Worm (Caenorhabditis elegans): ENCODE measurements around the gene aex-2.

The aex-2 gene

DNA sequence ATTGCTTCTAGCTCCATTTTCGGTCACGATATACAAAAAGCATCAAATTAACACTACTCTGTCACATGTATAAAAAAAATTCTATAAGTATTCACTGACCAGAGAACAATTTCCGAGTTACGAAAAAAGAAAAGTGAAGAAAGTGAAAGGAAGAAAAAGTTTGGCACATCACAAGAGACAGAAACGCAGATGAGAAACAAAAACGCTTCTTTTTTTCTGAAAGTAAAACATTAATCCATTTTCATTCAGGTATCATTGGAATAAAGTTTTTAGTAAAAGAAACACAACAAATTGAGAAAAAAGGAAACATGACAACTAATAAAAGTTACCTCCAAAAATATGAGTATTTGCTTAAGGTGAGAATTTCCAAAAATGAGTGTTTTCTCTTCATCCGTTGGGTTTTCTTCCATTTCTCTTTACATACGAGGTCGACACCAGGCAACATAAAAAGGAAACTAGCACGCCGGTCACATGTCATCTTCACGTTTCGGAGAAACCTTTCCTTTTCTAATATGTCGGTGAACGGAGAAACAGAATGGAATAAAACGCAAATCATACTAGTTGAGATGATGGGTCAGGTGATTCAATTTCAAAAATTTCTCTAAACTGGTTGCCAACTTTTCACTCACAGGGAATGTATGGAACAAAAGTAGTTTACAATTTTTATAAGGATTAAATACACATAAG is 10.0 kb downstream of the aex-2 start:
- TF ChIP-seq lin-26 (GFP tag; IDR thresholded peaks at IDR 0.05): no peak
- peak; percentile 39 for TF ChIP-seq lin-40 (tag; optimal IDR thresholded peaks at IDR 0.05)
- peak; percentile 65 for TF ChIP-seq somi-1 (GFP tag; optimal IDR thresholded peaks at IDR 0.05)

DNA sequence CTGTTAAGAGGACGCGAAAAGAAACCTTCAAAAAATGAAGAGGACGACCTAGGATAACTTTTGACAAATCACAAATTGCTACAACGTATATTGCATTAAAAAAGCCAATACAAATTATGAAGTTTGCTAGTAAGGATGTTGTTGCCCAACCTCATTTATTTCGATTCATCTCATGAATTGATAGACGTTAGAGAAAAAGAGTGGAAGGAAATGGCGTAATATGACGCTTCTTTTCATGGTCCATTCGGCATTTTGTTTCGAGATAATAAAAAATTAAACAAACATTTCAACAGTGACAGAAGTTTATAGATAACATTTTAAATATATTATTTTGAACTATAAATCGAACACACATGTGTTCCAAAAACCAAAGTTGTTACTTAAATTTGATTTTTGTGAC is 12.0 kb downstream of the aex-2 start:
- TF ChIP-seq nfyb-1 (GFP tag; IDR thresholded peaks at IDR 0.05) (no peak), F57A8.1 (GFP tag; optimal IDR thresholded peaks at IDR 0.05) (no peak), akir-1 (GFP tag; optimal IDR thresholded peaks at IDR 0.05) (no peak), gei-17 (GFP tag; optimal IDR thresholded peaks at IDR 0.05) (no peak), madf-8 (GFP tag; conservative IDR thresholded peaks at IDR 0.05) (no peak), mel-28 (tag; optimal IDR thresholded peaks at IDR 0.05; ENCODE audit: borderline replicate concordance) (no peak), K11D2.4 (GFP tag; IDR thresholded peaks at IDR 0.05) (no peak), F37B4.10 (GFP tag; IDR thresholded peaks at IDR 0.05) (no peak), D2030.7 (GFP tag; IDR thresholded peaks at IDR 0.05) (no peak), lag-1 (GFP tag; IDR thresholded peaks at IDR 0.05) (no peak)

- TF ChIP-seq atf-7 (tag; optimal IDR thresholded peaks at IDR 0.05): peak; percentile 46
- no peak for TF ChIP-seq dpff-1 (tag; optimal IDR thresholded peaks at IDR 0.05)
- no peak for TF ChIP-seq attf-5 (GFP tag; optimal IDR thresholded peaks at IDR 0.05)
- no peak for TF ChIP-seq ceh-91 (GFP tag; IDR thresholded peaks at IDR 0.05)
- peak; percentile 47 for TF ChIP-seq nhr-80 (tag; optimal IDR thresholded peaks at IDR 0.05)
- TF ChIP-seq sea-2 (GFP tag; IDR thresholded peaks at IDR 0.05): no peak
- TF ChIP-seq somi-1 (GFP tag; optimal IDR thresholded peaks at IDR 0.05): no peak
- TF ChIP-seq madf-6 (GFP tag; IDR thresholded peaks at IDR 0.05): no peak
- no peak for TF ChIP-seq athp-1 (tag; optimal IDR thresholded peaks at IDR 0.05)
- TF ChIP-seq efl-1 (GFP tag; optimal IDR thresholded peaks at IDR 0.05): no peak
- TF ChIP-seq C06A6.2 (GFP tag; conservative IDR thresholded peaks at IDR 0.05): no peak
- TF ChIP-seq F49E8.2 (tag; optimal IDR thresholded peaks at IDR 0.05; ENCODE audit: insufficient read depth): no peak
- TF ChIP-seq F37B4.10 (GFP tag; IDR thresholded peaks at IDR 0.05): 0 out of 2 replicates have a peak, but pooled peaks have one; percentile 35
- TF ChIP-seq ekl-4 (GFP tag; IDR thresholded peaks at IDR 0.05): no peak
- no peak for TF ChIP-seq ama-1 (optimal IDR thresholded peaks at IDR 0.05)
- TF ChIP-seq ama-1 (GFP tag; optimal IDR thresholded peaks at IDR 0.05): no peak
- no peak for TF ChIP-seq mxl-1 (tag; optimal IDR thresholded peaks at IDR 0.05)
- TF ChIP-seq cebp-1 (GFP tag; IDR thresholded peaks at IDR 0.05): no peak
- TF ChIP-seq cebp-1 (tag; optimal IDR thresholded peaks at IDR 0.05): peak; percentile 20
- no peak for TF ChIP-seq dox-1 (GFP tag; IDR thresholded peaks at IDR 0.05)
- no peak for TF ChIP-seq unc-130 (GFP tag; optimal IDR thresholded peaks at IDR 0.05)
- no peak for TF ChIP-seq lin-35 (GFP tag; optimal IDR thresholded peaks at IDR 0.05)
Observed at ce11 chrX:9638825-9639474, 14.0 kb downstream of the aex-2 start.

DNA sequence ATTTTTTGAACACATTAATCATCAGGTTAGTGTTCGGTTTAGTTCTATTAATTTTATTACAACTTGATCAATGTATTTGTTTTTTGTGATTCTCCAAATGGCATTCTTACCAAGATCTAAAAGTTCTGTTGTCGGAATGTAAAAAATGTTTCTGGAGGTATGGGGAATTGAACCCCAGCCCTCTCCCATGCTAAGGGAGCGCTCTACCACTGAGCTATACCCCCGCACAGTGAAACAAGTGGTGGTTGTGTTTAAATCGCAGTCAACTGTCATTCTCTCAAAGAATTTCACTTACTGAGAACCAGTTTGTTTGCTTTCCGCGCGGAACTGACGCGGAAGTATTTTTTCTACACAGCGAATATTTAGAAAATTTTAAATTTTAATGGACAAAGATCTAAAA is 15.2 kb downstream of the aex-2 start:
- TF ChIP-seq rec-8 (tag; optimal IDR thresholded peaks at IDR 0.05) (peak; percentile 45 to 90), F52B5.7 (tag; optimal IDR thresholded peaks at IDR 0.05) (peak; percentile 80), T07F8.4 (tag; optimal IDR thresholded peaks at IDR 0.05) (peak; percentile 76), let-607 (tag; optimal IDR thresholded peaks at IDR 0.05) (peak; percentile 14 to 57), snpc-1.1 (tag; optimal IDR thresholded peaks at IDR 0.05; ENCODE audit: insufficient read depth) (no peak), ZK185.1 (tag; optimal IDR thresholded peaks at IDR 0.05; ENCODE audit: poor library complexity, severe bottlenecking) (peak; percentile 71), aptf-3 (GFP tag; IDR thresholded peaks at IDR 0.05) (peak; percentile 93), ceh-79 (tag; optimal IDR thresholded peaks at IDR 0.05) (peak; percentile 65), unc-130 (GFP tag; optimal IDR thresholded peaks at IDR 0.05) (no peak), hmg-20 (GFP tag; IDR thresholded peaks at IDR 0.05) (peak; percentile 69), mel-28 (tag; optimal IDR thresholded peaks at IDR 0.05; ENCODE audit: borderline replicate concordance) (no peak), lin-26 (GFP tag; IDR thresholded peaks at IDR 0.05) (peak; percentile 92), sea-2 (GFP tag; IDR thresholded peaks at IDR 0.05) (no peak), ceh-100 (GFP tag; IDR thresholded peaks at IDR 0.05) (peak; percentile 61), Y67H2A.10 (GFP tag; conservative IDR thresholded peaks at IDR 0.05) (no peak)

Data from whole organism, young adult.